Fruit fly (Drosophila melanogaster) whole organism, embryonic: ENCODE measurements around the gene CG45045.
A peak's percentile ranks its signal among the peaks of the same experiment; 100 is the strongest.

Source experiments
- BtbVII ChIP-seq: fragments of 200-800 bp; sonication (Bioruptor generic); optimal IDR thresholded peaks from 3 replicates; lab custom pipeline; 2017; ENCODE audit warnings: missing biosample characterization, mild to moderate bottlenecking, missing genetic modification characterization
- CG11398 ChIP-seq: fragments of 200-800 bp; sonication (Bioruptor generic); optimal IDR thresholded peaks from 2 replicates; lab custom pipeline; 2016; ENCODE audit warnings: missing biosample characterization, missing genetic modification characterization
- CG11560 ChIP-seq: fragments of 200-800 bp; sonication (Bioruptor generic); IDR thresholded peaks from 3 replicates; pipeline ENCODE4 v1.3.6; 2022; ENCODE audit warnings: missing biosample characterization, missing genetic modification characterization
- CG12299 ChIP-seq: fragments of 200-800 bp; sonication (Bioruptor generic); optimal IDR thresholded peaks from 2 replicates; lab custom pipeline; 2018; ENCODE audit warnings: missing biosample characterization, mild to moderate bottlenecking, missing genetic modification characterization
- CG12391 ChIP-seq: fragments of 200-800 bp; sonication (Bioruptor generic); optimal IDR thresholded peaks from 3 replicates; lab custom pipeline; 2018; ENCODE audit warnings: missing biosample characterization, mild to moderate bottlenecking, missing genetic modification characterization, moderate library complexity
- CG1529 ChIP-seq: fragments of 200-800 bp; sonication (Bioruptor generic); optimal IDR thresholded peaks from 3 replicates; lab custom pipeline; 2018; ENCODE audit warnings: missing biosample characterization, missing genetic modification characterization
- CG16863 ChIP-seq: fragments of 200-800 bp; sonication (Bioruptor generic); optimal IDR thresholded peaks from 3 replicates; lab custom pipeline; 2016; ENCODE audit warnings: missing biosample characterization, missing genetic modification characterization
- CG17829 ChIP-seq: fragments of 200-800 bp; optimal IDR thresholded peaks from 2 replicates; lab custom pipeline; 2019; ENCODE audit warnings: missing biosample characterization, mild to moderate bottlenecking, missing genetic modification characterization, moderate library complexity
- CG2678 ChIP-seq: fragments of 200-800 bp; sonication (Bioruptor generic); optimal IDR thresholded peaks from 3 replicates; lab custom pipeline; 2019; ENCODE audit warnings: missing biosample characterization, mild to moderate bottlenecking, missing genetic modification characterization, moderate library complexity
- CG30431 ChIP-seq: fragments of 200-800 bp; sonication (Bioruptor generic); optimal IDR thresholded peaks from 2 replicates; lab custom pipeline; 2017; ENCODE audit warnings: missing biosample characterization, missing genetic modification characterization
- CG3407 ChIP-seq: fragments of 200-800 bp; sonication (Bioruptor generic); optimal IDR thresholded peaks from 2 replicates; lab custom pipeline; 2018; ENCODE audit warnings: missing biosample characterization, mild to moderate bottlenecking, missing genetic modification characterization
- CG34376 ChIP-seq: fragments of 200-800 bp; sonication (Bioruptor generic); optimal IDR thresholded peaks from 2 replicates; lab custom pipeline; 2018; ENCODE audit warnings: missing biosample characterization, mild to moderate bottlenecking, missing genetic modification characterization
- CG3995 ChIP-seq: fragments of 200-800 bp; sonication (Bioruptor generic); optimal IDR thresholded peaks from 3 replicates; lab custom pipeline; 2016; ENCODE audit warnings: missing biosample characterization, missing genetic modification characterization
- CG4328 ChIP-seq: fragments of 200-800 bp; sonication (Bioruptor generic); optimal IDR thresholded peaks from 3 replicates; lab custom pipeline; 2017; ENCODE audit warnings: missing biosample characterization, missing genetic modification reagents, missing genetic modification characterization
- CG5180 ChIP-seq: fragments of 200-800 bp; sonication (Bioruptor generic); optimal IDR thresholded peaks from 3 replicates; lab custom pipeline; 2017; ENCODE audit warnings: missing biosample characterization, missing genetic modification characterization, mild to moderate bottlenecking, moderate library complexity, missing genetic modification reagents
- CG7786 ChIP-seq: fragments of 200-800 bp; sonication (Bioruptor generic); optimal IDR thresholded peaks from 2 replicates; lab custom pipeline; 2016; ENCODE audit warnings: missing biosample characterization, missing genetic modification characterization
- CG8290 ChIP-seq, 3 experiments: fragments of 200-800 bp; sonication (Bioruptor generic); optimal IDR thresholded peaks; 2 replicates each; lab custom pipeline; 2016 to 2019; ENCODE audit warnings: missing biosample characterization in 3 of 3, missing genetic modification characterization in 3 of 3, mild to moderate bottlenecking in 2 of 3, moderate library complexity in 1 of 3
- CG9876 ChIP-seq: fragments of 200-800 bp; sonication (Bioruptor generic); optimal IDR thresholded peaks from 2 replicates; lab custom pipeline; 2016; ENCODE audit warnings: missing biosample characterization, missing genetic modification characterization
- CHES-1-like ChIP-seq: fragments of 200-800 bp; sonication (Bioruptor generic); optimal IDR thresholded peaks from 2 replicates; lab custom pipeline; 2016; ENCODE audit warnings: missing biosample characterization, missing genetic modification characterization
- Camta ChIP-seq: fragments of 200-800 bp; sonication (Bioruptor generic); optimal IDR thresholded peaks from 2 replicates; lab custom pipeline; 2016; ENCODE audit warnings: missing biosample characterization, missing genetic modification characterization
- Dbx ChIP-seq: fragments of 200-800 bp; sonication (Bioruptor generic); IDR thresholded peaks from 3 replicates; pipeline ENCODE4 v1.3.6; 2022; ENCODE audit warnings: missing biosample characterization, missing genetic modification characterization
- Ets97D ChIP-seq: fragments of 200-800 bp; sonication (Bioruptor generic); optimal IDR thresholded peaks from 3 replicates; lab custom pipeline; 2016; ENCODE audit warnings: missing biosample characterization, missing genetic modification characterization
- H15 ChIP-seq: fragments of 200-800 bp; sonication (Bioruptor generic); IDR thresholded peaks from 3 replicates; pipeline ENCODE4 v1.3.6; 2022; ENCODE audit warnings: missing biosample characterization, missing genetic modification characterization
- HmgZ ChIP-seq: fragments of 200-800 bp; sonication (Bioruptor generic); optimal IDR thresholded peaks from 2 replicates; lab custom pipeline; 2018; ENCODE audit warnings: missing biosample characterization, mild to moderate bottlenecking, missing genetic modification characterization
- Hr78 ChIP-seq, 2 experiments: fragments of 200-800 bp in 1 of 2; fragments of >200 bp in 1 of 2; sonication (Bioruptor generic) in 1 of 2; optimal IDR thresholded peaks; 2 replicates each; lab custom pipeline; 2017 to 2019; ENCODE audit warnings: missing biosample characterization in 2 of 2, missing genetic modification characterization in 2 of 2, mild to moderate bottlenecking in 1 of 2, moderate library complexity in 1 of 2
- Med ChIP-seq: fragments of 200-800 bp; sonication (Bioruptor generic); peaks from one replicate; lab custom pipeline; 2016; ENCODE audit warnings: missing biosample characterization, missing genetic modification characterization, mild to moderate bottlenecking, inconsistent platforms, moderate library complexity
- NC2α ChIP-seq: fragments of 200-800 bp; sonication (Bioruptor generic); optimal IDR thresholded peaks from 2 replicates; lab custom pipeline; 2016; ENCODE audit warnings: missing biosample characterization, missing genetic modification characterization
- Nf-YC ChIP-seq: fragments of 200-800 bp; optimal IDR thresholded peaks from 3 replicates; lab custom pipeline; 2019; ENCODE audit warnings: missing biosample characterization, mild to moderate bottlenecking, missing genetic modification characterization, moderate library complexity
- Rfx ChIP-seq: fragments of 200-800 bp; sonication (Bioruptor generic); IDR thresholded peaks from 2 replicates; pipeline ENCODE4 v1.3.6; 2022; ENCODE audit warnings: missing biosample characterization, missing genetic modification characterization
- Side ChIP-seq: fragments of 200-800 bp; sonication (Bioruptor generic); optimal IDR thresholded peaks from 2 replicates; lab custom pipeline; 2016; ENCODE audit warnings: missing biosample characterization, missing genetic modification characterization
- YL-1 ChIP-seq: fragments of 200-800 bp; sonication (Bioruptor generic); optimal IDR thresholded peaks from 3 replicates; lab custom pipeline; 2017; ENCODE audit warnings: missing biosample characterization, mild to moderate bottlenecking, missing genetic modification characterization
- chm ChIP-seq: fragments of 200-800 bp; sonication (Bioruptor generic); IDR thresholded peaks from 2 replicates; pipeline ENCODE4 v1.3.6; 2022; ENCODE audit warnings: missing biosample characterization, missing genetic modification characterization
- ci ChIP-seq: fragments of 200-800 bp; sonication (Bioruptor generic); IDR thresholded peaks from 3 replicates; pipeline ENCODE4 v1.3.6; 2022; ENCODE audit warnings: missing biosample characterization, missing genetic modification characterization
- da ChIP-seq: fragments of 200-800 bp; sonication (Bioruptor generic); optimal IDR thresholded peaks from 2 replicates; lab custom pipeline; 2016; ENCODE audit warnings: missing biosample characterization, missing genetic modification characterization
- eyg ChIP-seq: fragments of 200-800 bp; sonication (Bioruptor generic); optimal IDR thresholded peaks from 3 replicates; lab custom pipeline; 2016; ENCODE audit warnings: missing biosample characterization, missing genetic modification characterization
- grau ChIP-seq: fragments of 200-800 bp; optimal IDR thresholded peaks from 3 replicates; lab custom pipeline; 2019; ENCODE audit warnings: missing biosample characterization, mild to moderate bottlenecking, missing genetic modification characterization, moderate library complexity
- gt ChIP-seq: fragments of 200-800 bp; sonication (Bioruptor generic); IDR thresholded peaks from 2 replicates; pipeline ENCODE4 v1.3.6; 2022; ENCODE audit warnings: missing biosample characterization, missing genetic modification characterization
- kay ChIP-seq: fragments of 200-800 bp; sonication (Bioruptor generic); optimal IDR thresholded peaks from 2 replicates; lab custom pipeline; 2016; ENCODE audit warnings: missing biosample characterization, missing genetic modification characterization
- kni ChIP-seq: fragments of 200-800 bp; sonication (Bioruptor generic); optimal IDR thresholded peaks from 3 replicates; lab custom pipeline; 2017; ENCODE audit warnings: mild to moderate bottlenecking, missing biosample characterization, missing genetic modification reagents, missing genetic modification characterization
- mld ChIP-seq: fragments of 200-800 bp; sonication (Bioruptor generic); IDR thresholded peaks from 3 replicates; pipeline ENCODE4 v1.3.6; 2022; ENCODE audit warnings: missing biosample characterization, missing genetic modification characterization; ENCODE audit not compliant: partially characterized antibody
- nau ChIP-seq: fragments of 200-800 bp; sonication (Bioruptor generic); optimal IDR thresholded peaks from 3 replicates; lab custom pipeline; 2017; ENCODE audit warnings: missing biosample characterization, mild to moderate bottlenecking, missing genetic modification characterization, missing genetic modification reagents
- oc ChIP-seq: fragments of 200-800 bp; sonication (Bioruptor generic); optimal IDR thresholded peaks from 2 replicates; lab custom pipeline; 2018; ENCODE audit warnings: missing biosample characterization, mild to moderate bottlenecking, missing genetic modification characterization, moderate library complexity
- onecut ChIP-seq: fragments of 200-800 bp; sonication (Bioruptor generic); IDR thresholded peaks from 2 replicates; pipeline ENCODE4 v1.3.6; 2022; ENCODE audit warnings: missing biosample characterization, missing genetic modification characterization
- ro ChIP-seq: fragments of 200-800 bp; sonication (Bioruptor generic); IDR thresholded peaks from 2 replicates; pipeline ENCODE4 v1.3.6; 2022; ENCODE audit warnings: missing biosample characterization, missing genetic modification characterization
- slp2 ChIP-seq: fragments of 200-800 bp; sonication (Bioruptor generic); optimal IDR thresholded peaks from 2 replicates; lab custom pipeline; 2016; ENCODE audit warnings: missing biosample characterization, missing genetic modification characterization
- tap ChIP-seq: fragments of 200-800 bp; optimal IDR thresholded peaks from 3 replicates; lab custom pipeline; 2019; ENCODE audit warnings: missing biosample characterization, mild to moderate bottlenecking, missing genetic modification characterization, moderate library complexity
- tna ChIP-seq: fragments of 200-800 bp; sonication (Bioruptor generic); IDR thresholded peaks from 2 replicates; pipeline ENCODE4 v1.3.6; 2022; ENCODE audit warnings: missing biosample characterization, missing genetic modification characterization; ENCODE audit not compliant: partially characterized antibody
- ttk ChIP-seq: fragments of 200-800 bp; sonication (Bioruptor generic); IDR thresholded peaks from 2 replicates; pipeline ENCODE4 v2.1.2; 2022; ENCODE audit warnings: missing biosample characterization, missing genetic modification characterization
- zfh1 ChIP-seq: fragments of 200-800 bp; sonication (Bioruptor generic); IDR thresholded peaks from 3 replicates; pipeline ENCODE4 v1.3.6; 2022; ENCODE audit warnings: missing biosample characterization, missing genetic modification characterization

The CG45045 gene

DNA sequence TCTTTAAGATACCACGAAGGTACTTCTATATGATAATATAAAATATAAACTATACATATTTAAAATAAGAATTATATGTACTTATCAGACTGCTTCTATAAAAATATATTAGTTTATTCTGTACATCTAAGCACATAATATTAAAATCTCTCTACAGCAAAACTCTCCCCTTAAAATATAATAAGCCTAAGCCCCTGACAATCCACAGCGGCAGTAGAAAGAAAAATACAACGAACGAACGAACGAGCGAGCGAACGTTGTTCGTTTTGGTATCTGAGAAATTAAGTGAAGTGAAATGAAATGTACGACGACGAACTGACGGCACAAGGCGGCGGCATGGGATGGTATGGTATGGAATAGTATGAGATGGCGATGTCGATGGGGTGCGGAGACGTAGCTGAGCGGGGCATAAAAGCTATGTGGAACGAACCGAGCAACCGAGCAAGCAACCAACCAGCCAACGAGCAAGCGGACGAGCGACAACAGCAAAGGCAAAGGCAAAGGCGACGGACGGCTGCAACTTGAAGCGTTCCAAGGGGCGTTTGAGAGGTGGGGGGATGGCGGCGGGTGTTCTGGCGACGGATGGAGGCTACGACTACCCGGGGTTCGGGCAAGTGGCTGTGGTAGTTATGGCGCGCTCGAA, 33.2 kb downstream of the CG45045 start (continued):
- TF ChIP-seq chm (peak; percentile 6), slp2 (GFP tag; lab: Kevin White, UChicago) (peak; percentile 80), gt (peak; percentile 89), CG3407 (GFP tag; lab: Kevin White, UChicago) (peak; percentile 95), CG34376 (GFP tag; lab: Kevin White, UChicago) (peak; percentile 95), kni (GFP tag; lab: Kevin White, UChicago) (peak; percentile 69), tna (peak; percentile 28; the same call in 1 of the 2 replicates), eyg (GFP tag; lab: Kevin White, UChicago) (peak; percentile 56), CG30431 (GFP tag; lab: Kevin White, UChicago) (peak; percentile 93), CG11560 (tag; lab: Robert Waterston, UW) (peak; percentile 90), YL-1 (GFP tag; lab: Kevin White, UChicago) (peak; percentile 98), ro (GFP tag; lab: Robert Waterston, UW) (peak; percentile 95), zfh1 (peak; percentile 95), Ets97D (GFP tag; lab: Kevin White, UChicago) (peak; percentile 62), CG12391 (tag; lab: Kevin White, UChicago) (peak; percentile 99), CG7786 (peak; percentile 70), ttk (GFP tag; lab: Robert Waterston, UW) (peak; percentile 98), CG16863 (GFP tag; lab: Kevin White, UChicago) (peak; percentile 81), Med (GFP tag; lab: Kevin White, UChicago) (peak; percentile 93), CG1529 (GFP tag; lab: Kevin White, UChicago) (peak; percentile 97), nau (GFP tag; lab: Kevin White, UChicago) (no peak), CG2678 (tag; lab: Kevin White, UChicago) (peak; percentile 100), CG4328 (peak; percentile 99), CHES-1-like (GFP tag; lab: Kevin White, UChicago) (peak; percentile 79), da (GFP tag; lab: Kevin White, UChicago) (peak; percentile 25), Rfx (GFP tag; lab: Robert Waterston, UW) (peak; percentile 98), Hr78 (GFP tag; optimal IDR thresholded peaks at IDR 0.05; lab: Kevin White, UChicago) (peak in 1 of 2 experiments; percentile 95), Dbx (GFP tag; lab: Robert Waterston, UW) (peak; percentile 99), CG8290 (GFP tag; optimal IDR thresholded peaks at IDR 0.05; lab: Kevin White, UChicago) (peak; percentile 92), CG8290 (tag; optimal IDR thresholded peaks at IDR 0.05; lab: Kevin White, UChicago) (peak; percentile 44 to 52), CG3995 (GFP tag; lab: Kevin White, UChicago) (peak; percentile 56), BtbVII (GFP tag; lab: Kevin White, UChicago) (peak; percentile 99), tap (tag; lab: Kevin White, UChicago) (peak; percentile 99), CG17829 (tag; lab: Kevin White, UChicago) (peak; percentile 99), kay (peak; percentile 93), NC2α (GFP tag; lab: Kevin White, UChicago) (peak; percentile 26), ci (peak; percentile 97), CG9876 (GFP tag; lab: Kevin White, UChicago) (peak; percentile 16), CG5180 (GFP tag; lab: Kevin White, UChicago) (peak; percentile 98), onecut (GFP tag; lab: Robert Waterston, UW) (peak; percentile 89), oc (tag; lab: Kevin White, UChicago) (peak; percentile 98), grau (tag; lab: Kevin White, UChicago) (peak; percentile 99), CG12299 (tag; lab: Kevin White, UChicago) (peak; percentile 99), Side (GFP tag; lab: Kevin White, UChicago) (peak; percentile 72), mld (GFP tag; lab: Robert Waterston, UW) (no peak), Nf-YC (tag; lab: Kevin White, UChicago) (peak; percentile 94), H15 (GFP tag; lab: Robert Waterston, UW) (peak; percentile 98), Camta (GFP tag; lab: Kevin White, UChicago) (peak; percentile 28), CG11398 (GFP tag; lab: Kevin White, UChicago) (peak; percentile 46), HmgZ (peak; percentile 97)
